Fruit fly (Drosophila melanogaster) whole organism, embryonic: ENCODE data around the gene CG13096.

Experiments used
- Blimp-1 ChIP-seq: fragments of 200-800 bp; sonication (Bioruptor generic); optimal IDR thresholded peaks from 3 replicates; lab custom pipeline; 2018; ENCODE audit warnings: missing biosample characterization, missing genetic modification characterization, mild to moderate bottlenecking, moderate library complexity, missing genetic modification reagents
- CG10267 ChIP-seq: fragments of 200-800 bp; sonication (Bioruptor generic); optimal IDR thresholded peaks from 2 replicates; lab custom pipeline; 2018; ENCODE audit warnings: missing biosample characterization, mild to moderate bottlenecking, missing genetic modification characterization, moderate library complexity
- CG12659 ChIP-seq: fragments of 200-800 bp; sonication (Bioruptor generic); optimal IDR thresholded peaks from 3 replicates; lab custom pipeline; 2017; ENCODE audit warnings: mild to moderate bottlenecking, missing biosample characterization, missing genetic modification reagents, missing genetic modification characterization
- CG13624 ChIP-seq: fragments of 200-800 bp; sonication (Bioruptor generic); optimal IDR thresholded peaks from 2 replicates; lab custom pipeline; 2016; ENCODE audit warnings: missing biosample characterization, missing genetic modification characterization
- CG17829 ChIP-seq: fragments of 200-800 bp; optimal IDR thresholded peaks from 2 replicates; lab custom pipeline; 2019; ENCODE audit warnings: missing biosample characterization, mild to moderate bottlenecking, missing genetic modification characterization, moderate library complexity
- CG2116 ChIP-seq: fragments of 200-800 bp; sonication (Bioruptor generic); optimal IDR thresholded peaks from 3 replicates; lab custom pipeline; 2018; ENCODE audit warnings: missing biosample characterization, mild to moderate bottlenecking, missing genetic modification characterization
- CG31441 ChIP-seq: fragments of 200-800 bp; sonication (Bioruptor generic); IDR thresholded peaks from 2 replicates; pipeline ENCODE4 v1.3.6; 2022; ENCODE audit warnings: missing biosample characterization, missing genetic modification characterization
- CG32532 ChIP-seq: fragments of 200-800 bp; sonication (Bioruptor generic); IDR thresholded peaks from 2 replicates; pipeline ENCODE4 v1.3.6; 2022; ENCODE audit warnings: missing biosample characterization, missing genetic modification characterization
- CG34224 ChIP-seq: fragments of 200-800 bp; sonication (Bioruptor generic); IDR thresholded peaks from 3 replicates; pipeline ENCODE4 v1.3.6; 2022; ENCODE audit warnings: missing biosample characterization, missing genetic modification characterization; ENCODE audit not compliant: partially characterized antibody
- CG6791 ChIP-seq: fragments of 200-800 bp; sonication (Bioruptor generic); IDR thresholded peaks from 3 replicates; pipeline ENCODE4 v1.3.6; 2022; ENCODE audit warnings: missing biosample characterization, missing genetic modification characterization; ENCODE audit not compliant: partially characterized antibody
- CG7357 ChIP-seq: fragments of 200-800 bp; sonication (Bioruptor generic); IDR thresholded peaks from 3 replicates; pipeline ENCODE4 v1.3.6; 2022; ENCODE audit warnings: missing biosample characterization, missing genetic modification characterization
- CG7745 ChIP-seq: fragments of 200-800 bp; sonication (Bioruptor generic); optimal IDR thresholded peaks from 2 replicates; lab custom pipeline; 2018; ENCODE audit warnings: missing biosample characterization, mild to moderate bottlenecking, missing genetic modification characterization, moderate library complexity
- CG7963 ChIP-seq: fragments of 200-800 bp; sonication (Bioruptor generic); IDR thresholded peaks from 3 replicates; pipeline ENCODE4 v1.3.6; 2022; ENCODE audit warnings: missing biosample characterization, missing genetic modification characterization; ENCODE audit not compliant: partially characterized antibody
- CG9437 ChIP-seq: fragments of 200-800 bp; sonication (Bioruptor generic); optimal IDR thresholded peaks from 2 replicates; lab custom pipeline; 2018; ENCODE audit warnings: missing biosample characterization, mild to moderate bottlenecking, missing genetic modification characterization
- CG9932 ChIP-seq: fragments of 200-800 bp; sonication (Bioruptor generic); IDR thresholded peaks from 2 replicates; pipeline ENCODE4 v1.3.6; 2022; ENCODE audit warnings: missing biosample characterization, missing genetic modification characterization
- CkIIα-i1 ChIP-seq: fragments of 200-800 bp; sonication (Bioruptor generic); IDR thresholded peaks from 2 replicates; pipeline ENCODE4 v1.3.6; 2022; ENCODE audit warnings: missing biosample characterization, missing genetic modification characterization
- CoRest ChIP-seq: fragments of 200-800 bp; sonication (Bioruptor generic); optimal IDR thresholded peaks from 3 replicates; lab custom pipeline; 2018; ENCODE audit warnings: missing biosample characterization, mild to moderate bottlenecking, missing genetic modification characterization, moderate library complexity
- D19B ChIP-seq: fragments of 200-800 bp; sonication (Bioruptor generic); optimal IDR thresholded peaks from 2 replicates; lab custom pipeline; 2017; ENCODE audit warnings: missing biosample characterization, mild to moderate bottlenecking, missing genetic modification characterization
- H2.0 ChIP-seq: fragments of 200-800 bp; sonication (Bioruptor generic); IDR thresholded peaks from 2 replicates; pipeline ENCODE4 v1.3.6; 2022; ENCODE audit warnings: missing biosample characterization, missing genetic modification characterization
- HHEX ChIP-seq: fragments of 200-800 bp; sonication (Bioruptor generic); optimal IDR thresholded peaks from 3 replicates; lab custom pipeline; 2017; ENCODE audit warnings: missing biosample characterization, mild to moderate bottlenecking, missing genetic modification characterization, missing genetic modification reagents
- HLH3B ChIP-seq: fragments of 200-800 bp; sonication (Bioruptor generic); IDR thresholded peaks from 2 replicates; pipeline ENCODE4 v1.3.6; 2022; ENCODE audit warnings: missing biosample characterization, missing genetic modification characterization
- Hr78 ChIP-seq, 2 experiments: fragments of 200-800 bp in 1 of 2; fragments of >200 bp in 1 of 2; sonication (Bioruptor generic) in 1 of 2; optimal IDR thresholded peaks; 2 replicates each; lab custom pipeline; 2017 to 2019; ENCODE audit warnings: missing biosample characterization in 2 of 2, missing genetic modification characterization in 2 of 2, mild to moderate bottlenecking in 1 of 2, moderate library complexity in 1 of 2
- MBD-R2 ChIP-seq: fragments of 200-800 bp; sonication (Bioruptor generic); IDR thresholded peaks from 2 replicates; pipeline ENCODE4 v1.3.6; 2022; ENCODE audit warnings: missing biosample characterization, missing genetic modification characterization
- MESR4 ChIP-seq: fragments of 200-800 bp; sonication (Bioruptor generic); optimal IDR thresholded peaks from 2 replicates; lab custom pipeline; 2018; ENCODE audit warnings: missing biosample characterization, mild to moderate bottlenecking, missing genetic modification characterization, moderate library complexity
- Neu2 ChIP-seq: fragments of 200-800 bp; sonication (Bioruptor generic); optimal IDR thresholded peaks from 3 replicates; lab custom pipeline; 2016; ENCODE audit warnings: missing biosample characterization, missing genetic modification characterization, borderline replicate concordance
- Poxn ChIP-seq: fragments of 200-800 bp; sonication (Bioruptor generic); IDR thresholded peaks from 2 replicates; pipeline ENCODE4 v1.3.6; 2022; ENCODE audit warnings: missing biosample characterization, missing genetic modification characterization
- Stat92E ChIP-seq, 3 experiments: fragments of >200 bp in 2 of 3; fragments of 200-800 bp in 1 of 3; sonication (Bioruptor generic) in 1 of 3; optimal IDR thresholded peaks; 2 replicates each; lab custom pipeline; 2017 to 2019; ENCODE audit warnings: missing biosample characterization in 3 of 3, missing genetic modification characterization in 3 of 3, mild to moderate bottlenecking in 1 of 3, moderate library complexity in 1 of 3
- abd-A ChIP-seq: fragments of 200-800 bp; sonication (Bioruptor generic); optimal IDR thresholded peaks from 3 replicates; lab custom pipeline; 2019; ENCODE audit warnings: missing biosample characterization, mild to moderate bottlenecking, missing genetic modification characterization, moderate library complexity
- ase ChIP-seq: fragments of 200-800 bp; sonication (Bioruptor generic); IDR thresholded peaks from 3 replicates; pipeline ENCODE4 v1.3.6; 2022; ENCODE audit warnings: missing biosample characterization, missing genetic modification characterization
- bbx ChIP-seq: fragments of 200-800 bp; sonication (Bioruptor generic); IDR thresholded peaks from 2 replicates; pipeline ENCODE4 v1.3.6; 2022; ENCODE audit warnings: missing biosample characterization, missing genetic modification characterization; ENCODE audit not compliant: partially characterized antibody
- cg ChIP-seq: fragments of 200-800 bp; sonication (Bioruptor generic); optimal IDR thresholded peaks from 3 replicates; lab custom pipeline; 2019; ENCODE audit warnings: missing biosample characterization, mild to moderate bottlenecking, missing genetic modification characterization, moderate library complexity
- ci ChIP-seq: fragments of 200-800 bp; sonication (Bioruptor generic); IDR thresholded peaks from 3 replicates; pipeline ENCODE4 v1.3.6; 2022; ENCODE audit warnings: missing biosample characterization, missing genetic modification characterization
- crc ChIP-seq: fragments of 200-800 bp; sonication (Bioruptor generic); optimal IDR thresholded peaks from 2 replicates; lab custom pipeline; 2016; ENCODE audit warnings: missing biosample characterization, missing genetic modification characterization
- crp ChIP-seq, 2 experiments: fragments of 200-800 bp; sonication (Bioruptor generic); optimal IDR thresholded peaks; 2 replicates in 1 of 2; 3 replicates in 1 of 2; lab custom pipeline; 2017; ENCODE audit warnings: missing biosample characterization in 2 of 2, missing genetic modification characterization in 2 of 2, mild to moderate bottlenecking in 1 of 2, moderate library complexity in 1 of 2
- ems ChIP-seq: fragments of 200-800 bp; sonication (Bioruptor generic); optimal IDR thresholded peaks from 3 replicates; lab custom pipeline; 2016; ENCODE audit warnings: missing biosample characterization, missing genetic modification characterization
- gfzf ChIP-seq: fragments of 200-800 bp; sonication (Bioruptor generic); optimal IDR thresholded peaks from 2 replicates; lab custom pipeline; 2016; ENCODE audit warnings: missing biosample characterization, mild to moderate bottlenecking, missing genetic modification characterization, moderate library complexity
- gro ChIP-seq: fragments of 200-800 bp; sonication (Bioruptor generic); optimal IDR thresholded peaks from 2 replicates; lab custom pipeline; 2016; ENCODE audit warnings: missing biosample characterization, missing genetic modification characterization
- gsb ChIP-seq: fragments of 200-800 bp; sonication (Bioruptor generic); IDR thresholded peaks from 2 replicates; pipeline ENCODE4 v1.3.6; 2022; ENCODE audit warnings: missing biosample characterization, missing genetic modification characterization
- jigr1 ChIP-seq: fragments of 200-800 bp; sonication (Bioruptor generic); IDR thresholded peaks from 3 replicates; pipeline ENCODE4 v1.3.6; 2022; ENCODE audit warnings: missing biosample characterization, missing genetic modification characterization
- kah ChIP-seq: fragments of 200-800 bp; sonication (Bioruptor generic); optimal IDR thresholded peaks from 2 replicates; lab custom pipeline; 2018; ENCODE audit warnings: missing biosample characterization, mild to moderate bottlenecking, missing genetic modification characterization
- mirr ChIP-seq: fragments of 200-800 bp; sonication (Bioruptor generic); optimal IDR thresholded peaks from 3 replicates; lab custom pipeline; 2018; ENCODE audit warnings: missing biosample characterization, mild to moderate bottlenecking, missing genetic modification characterization
- nmo ChIP-seq: fragments of 200-800 bp; sonication (Bioruptor generic); optimal IDR thresholded peaks from 2 replicates; lab custom pipeline; 2018; ENCODE audit warnings: missing biosample characterization, mild to moderate bottlenecking, missing genetic modification characterization, moderate library complexity
- org-1 ChIP-seq: fragments of 200-800 bp; sonication (Bioruptor generic); optimal IDR thresholded peaks from 2 replicates; lab custom pipeline; 2017; ENCODE audit warnings: missing biosample characterization, missing genetic modification characterization
- pho ChIP-seq: fragments of 200-800 bp; sonication (Bioruptor generic); optimal IDR thresholded peaks from 2 replicates; lab custom pipeline; 2016; ENCODE audit warnings: missing biosample characterization, missing genetic modification characterization
- seq ChIP-seq: fragments of 200-800 bp; sonication (Bioruptor generic); IDR thresholded peaks from 2 replicates; pipeline ENCODE4 v1.3.6; 2022; ENCODE audit warnings: missing biosample characterization, missing genetic modification characterization
- slbo ChIP-seq: fragments of 200-800 bp; sonication (Bioruptor generic); IDR thresholded peaks from 2 replicates; pipeline ENCODE4 v1.3.6; 2022; ENCODE audit warnings: missing biosample characterization, missing genetic modification characterization
- tap ChIP-seq: fragments of 200-800 bp; optimal IDR thresholded peaks from 3 replicates; lab custom pipeline; 2019; ENCODE audit warnings: missing biosample characterization, mild to moderate bottlenecking, missing genetic modification characterization, moderate library complexity
- tin ChIP-seq: fragments of 200-800 bp; sonication (Bioruptor generic); optimal IDR thresholded peaks from 3 replicates; lab custom pipeline; 2016; ENCODE audit warnings: missing biosample characterization, missing genetic modification characterization

Gene CG13096

dm6 chr2L:8521724-8522309, 10.2 kb upstream of the CG13096 start, which contains the start of gene Acer (continued):
- no peak for TF ChIP-seq slbo
- TF ChIP-seq CG10267 (tag; lab: Kevin White, UChicago), result peak; percentile 37
- peak; percentile 27; the same call in 1 of the 2 replicates for TF ChIP-seq HLH3B (GFP tag; lab: Robert Waterston, UW)
- peak; percentile 32 for TF ChIP-seq CoRest (tag; lab: Kevin White, UChicago)
- TF ChIP-seq CG31441 (GFP tag; lab: Robert Waterston, UW), result 0 out of 2 replicates have a peak, but pooled peaks have one; percentile 25
- TF ChIP-seq gsb, result 0 out of 2 replicates have a peak, but pooled peaks have one; percentile 24
- TF ChIP-seq CG12659 (GFP tag; lab: Kevin White, UChicago), result peak; percentile 32
- no peak for TF ChIP-seq Poxn (GFP tag; lab: Robert Waterston, UW)
- TF ChIP-seq CG13624, result peak; percentile 30
- TF ChIP-seq Stat92E (GFP tag; optimal IDR thresholded peaks at IDR 0.05; lab: Kevin White, UChicago), result peak in 1 of 3 experiments; percentile 26
- peak; percentile 25; the same call in 1 of the 3 replicates for TF ChIP-seq CG34224 (GFP tag; lab: Robert Waterston, UW)
- TF ChIP-seq crp (GFP tag; optimal IDR thresholded peaks at IDR 0.05; lab: Kevin White, UChicago), result peak; percentile 53 to 91
- no peak for TF ChIP-seq tap (tag; lab: Kevin White, UChicago)
- TF ChIP-seq H2.0 (GFP tag; lab: Robert Waterston, UW), result 0 out of 2 replicates have a peak, but pooled peaks have one; percentile 17
- TF ChIP-seq CG2116 (GFP tag; lab: Kevin White, UChicago), result peak; percentile 39
- no peak for TF ChIP-seq crc (GFP tag; lab: Kevin White, UChicago)
- no peak for TF ChIP-seq abd-A (tag; lab: Kevin White, UChicago)
- peak in 1 of 2 experiments; percentile 87 for TF ChIP-seq Hr78 (GFP tag; optimal IDR thresholded peaks at IDR 0.05; lab: Kevin White, UChicago)
- TF ChIP-seq ase, result no peak
- no peak for TF ChIP-seq CG7357 (GFP tag; lab: Robert Waterston, UW)
- TF ChIP-seq bbx (GFP tag; lab: Robert Waterston, UW), result peak; percentile 56; the same call in 1 of the 2 replicates
- TF ChIP-seq CG17829 (tag; lab: Kevin White, UChicago), result peak; percentile 0
- peak; percentile 56; the same call in 1 of the 3 replicates for TF ChIP-seq CG6791 (GFP tag; lab: Robert Waterston, UW)
- peak; percentile 20 for TF ChIP-seq nmo (GFP tag; lab: Kevin White, UChicago)
- no peak for TF ChIP-seq org-1 (GFP tag; lab: Kevin White, UChicago)
- TF ChIP-seq ci, result 0 out of 3 replicates have a peak, but pooled peaks have one; percentile 57
- TF ChIP-seq tin, result peak; percentile 3
- peak; percentile 14 for TF ChIP-seq CG9437 (GFP tag; lab: Kevin White, UChicago)
- TF ChIP-seq jigr1 (GFP tag; lab: Robert Waterston, UW), result no peak
- TF ChIP-seq gro, result peak; percentile 24
- TF ChIP-seq seq (GFP tag; lab: Robert Waterston, UW), result peak; percentile 10; the same call in 1 of the 2 replicates
- TF ChIP-seq gfzf (GFP tag; lab: Kevin White, UChicago), result peak; percentile 39
- peak; percentile 70 for TF ChIP-seq cg
- TF ChIP-seq CG7745 (tag; lab: Kevin White, UChicago), result no peak
- peak; percentile 26; the same call in 1 of the 2 replicates for TF ChIP-seq MBD-R2 (GFP tag; lab: Robert Waterston, UW)
- TF ChIP-seq HHEX (GFP tag; lab: Kevin White, UChicago), result no peak
- TF ChIP-seq kah (GFP tag; lab: Kevin White, UChicago), result peak; percentile 15
- no peak for TF ChIP-seq CG9932
- TF ChIP-seq CG32532 (GFP tag; lab: Robert Waterston, UW), result 0 out of 2 replicates have a peak, but pooled peaks have one; percentile 21
- peak; percentile 29 for TF ChIP-seq MESR4
- no peak for TF ChIP-seq CG7963 (GFP tag; lab: Robert Waterston, UW)
- TF ChIP-seq CkIIα-i1 (GFP tag; lab: Robert Waterston, UW), result no peak
- peak; percentile 13 for TF ChIP-seq mirr (GFP tag; lab: Kevin White, UChicago)
- no peak for TF ChIP-seq ems
- TF ChIP-seq D19B (GFP tag; lab: Kevin White, UChicago), result no peak
- TF ChIP-seq pho (GFP tag; lab: Kevin White, UChicago), result no peak
- TF ChIP-seq Blimp-1 (GFP tag; lab: Kevin White, UChicago), result no peak
- TF ChIP-seq Neu2, result no peak
